Fruit fly (Drosophila melanogaster) whole organism: ENCODE data around the gene noi.

Experiments
- Dll ChIP-seq: fragments of >200 bp; optimal IDR thresholded peaks from 2 replicates; lab custom pipeline; 2017
- EcR ChIP-seq, 2 experiments: fragments of >200 bp; optimal IDR thresholded peaks; 2 replicates each; lab custom pipeline; 2017; ENCODE audit warnings: missing biosample characterization in 2 of 2, missing genetic modification characterization in 2 of 2, missing genetic modification reagents in 2 of 2
- pan ChIP-seq: fragments of >200 bp; optimal IDR thresholded peaks from 2 replicates; lab custom pipeline; 2017
- usp ChIP-seq: fragments of >200 bp; optimal IDR thresholded peaks from 2 replicates; lab custom pipeline; 2017; ENCODE audit warnings: missing biosample characterization, missing genetic modification characterization, mixed read lengths

DNA sequence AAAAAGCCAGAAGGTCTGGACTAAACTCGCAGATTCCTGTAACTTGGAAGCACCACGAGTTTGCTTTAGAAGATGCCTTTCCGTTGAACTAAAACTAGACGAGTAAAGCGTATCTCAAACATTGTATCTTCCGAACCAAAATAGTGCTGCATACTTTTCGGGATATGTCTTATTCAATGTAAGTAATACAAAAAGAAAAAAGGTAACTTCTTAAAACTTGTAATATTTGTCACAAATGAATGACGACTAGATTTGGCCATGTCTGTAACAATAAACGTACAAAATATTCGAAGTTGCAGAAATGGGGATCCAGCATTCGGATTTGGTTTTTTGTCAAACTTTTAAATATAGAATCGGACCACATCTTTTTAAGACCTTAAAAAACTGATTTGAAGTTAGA is 3.6 kb upstream of the noi start:
- no peak for TF ChIP-seq usp (GFP tag; lab: Kevin White, UChicago)
- no peak for TF ChIP-seq Dll
- TF ChIP-seq pan, result no peak
- no peak for TF ChIP-seq EcR (GFP tag; optimal IDR thresholded peaks at IDR 0.05; lab: Kevin White, UChicago)
